Worm (Caenorhabditis elegans): Measurements from ENCODE around the gene F35G12.5.
A peak's percentile ranks its signal among the peaks of the same experiment; 100 is the strongest.

Gene F35G12.5

ce11 chrIII:4578385-4578903 is 5.5 kb upstream of the F35G12.5 start, which contains the start of the genes sel-5 and wdr-48:
Gene sel-5 (minus strand): TSS chrIII:4578437.
Gene wdr-48 (plus strand): TSS chrIII:4578853.
- no peak for TF ChIP-seq nhr-23 (tag; optimal IDR thresholded peaks at IDR 0.05)
- peak; percentile 58 for TF ChIP-seq C34F6.9 (tag; optimal IDR thresholded peaks at IDR 0.05)
- TF ChIP-seq alr-1 (tag; optimal IDR thresholded peaks at IDR 0.05): no peak
- TF ChIP-seq lsy-2 (tag; optimal IDR thresholded peaks at IDR 0.05): peak in 1 of 2 experiments; percentile 61
- TF ChIP-seq gmeb-1 (tag; optimal IDR thresholded peaks at IDR 0.05): peak; percentile 4
- TF ChIP-seq ceh-82 (tag; optimal IDR thresholded peaks at IDR 0.05): no peak
- TF ChIP-seq mbf-1 (tag; optimal IDR thresholded peaks at IDR 0.05): no peak
- no peak for TF ChIP-seq ceh-16 (tag; optimal IDR thresholded peaks at IDR 0.05)
- TF ChIP-seq F13H6.1 (tag; optimal IDR thresholded peaks at IDR 0.05): peak; percentile 42
- peak; percentile 23 for TF ChIP-seq lin-11 (tag; optimal IDR thresholded peaks at IDR 0.05)
- TF ChIP-seq crh-2 (tag; optimal IDR thresholded peaks at IDR 0.05): peak; percentile 26
- peak; percentile 70 for TF ChIP-seq unc-55 (GFP tag; optimal IDR thresholded peaks at IDR 0.05)
- no peak for TF ChIP-seq dmd-4 (tag; optimal IDR thresholded peaks at IDR 0.05)
- peak; percentile 10 for TF ChIP-seq sma-3 (GFP tag; optimal IDR thresholded peaks at IDR 0.05)
- TF ChIP-seq sma-9 (GFP tag; optimal IDR thresholded peaks at IDR 0.05): no peak
- TF ChIP-seq sma-9 (tag; optimal IDR thresholded peaks at IDR 0.05): no peak

ce11 chrIII:4581495-4581894 is 2.4 kb upstream of the F35G12.5 start, which contains the start of gene F35G12.12:
Gene F35G12.12 (plus strand): TSS chrIII:4581795.
- TF ChIP-seq nhr-21 (tag; optimal IDR thresholded peaks at IDR 0.05): no peak
- no peak for TF ChIP-seq ztf-1 (GFP tag; conservative IDR thresholded peaks at IDR 0.05)
- no peak for TF ChIP-seq unc-55 (GFP tag; optimal IDR thresholded peaks at IDR 0.05)
- no peak for TF ChIP-seq fos-1 (tag; optimal IDR thresholded peaks at IDR 0.05)
- TF ChIP-seq gmeb-1 (tag; optimal IDR thresholded peaks at IDR 0.05): no peak
- no peak for TF ChIP-seq sma-9 (GFP tag; optimal IDR thresholded peaks at IDR 0.05)
- no peak for TF ChIP-seq sma-9 (tag; optimal IDR thresholded peaks at IDR 0.05)
- no peak for TF ChIP-seq aly-2 (tag; optimal IDR thresholded peaks at IDR 0.05)
- TF ChIP-seq nhr-11 (tag; optimal IDR thresholded peaks at IDR 0.05): no peak
- TF ChIP-seq elt-3 (tag; optimal IDR thresholded peaks at IDR 0.05): no peak
- TF ChIP-seq lin-39 (tag; optimal IDR thresholded peaks at IDR 0.05): no peak

ce11 chrIII:4587177-4587576 is 3.3 kb downstream of the F35G12.5 start, which contains the start of the genes F35G12.7 and smc-4:
Gene F35G12.7 (minus strand): TSS chrIII:4587330.
Gene smc-4 (plus strand): TSS chrIII:4587501.
- TF ChIP-seq F13H6.1 (tag; optimal IDR thresholded peaks at IDR 0.05): peak; percentile 33
- TF ChIP-seq ceh-16 (tag; optimal IDR thresholded peaks at IDR 0.05): no peak
- peak; percentile 54 for TF ChIP-seq sma-9 (GFP tag; optimal IDR thresholded peaks at IDR 0.05)
- TF ChIP-seq sma-9 (tag; optimal IDR thresholded peaks at IDR 0.05): no peak
- peak; percentile 80 to 95 for TF ChIP-seq lsy-2 (tag; optimal IDR thresholded peaks at IDR 0.05)
- no peak for TF ChIP-seq nhr-25 (tag; optimal IDR thresholded peaks at IDR 0.05)
- TF ChIP-seq C34F6.9 (tag; optimal IDR thresholded peaks at IDR 0.05): peak; percentile 69
- no peak for TF ChIP-seq zag-1 (tag; optimal IDR thresholded peaks at IDR 0.05)
- TF ChIP-seq unc-55 (GFP tag; optimal IDR thresholded peaks at IDR 0.05): peak; percentile 72
- no peak for TF ChIP-seq ztf-1 (GFP tag; conservative IDR thresholded peaks at IDR 0.05)
- peak; percentile 81 for TF ChIP-seq gmeb-1 (tag; optimal IDR thresholded peaks at IDR 0.05)
- no peak for TF ChIP-seq ztf-11 (tag; optimal IDR thresholded peaks at IDR 0.05)
- TF ChIP-seq nhr-12 (tag; optimal IDR thresholded peaks at IDR 0.05): no peak
- TF ChIP-seq nhr-129 (tag; optimal IDR thresholded peaks at IDR 0.05): peak; percentile 69
- TF ChIP-seq nhr-21 (tag; optimal IDR thresholded peaks at IDR 0.05): peak; percentile 29
- no peak for TF ChIP-seq nhr-237 (tag; optimal IDR thresholded peaks at IDR 0.05)
- TF ChIP-seq sma-3 (GFP tag; optimal IDR thresholded peaks at IDR 0.05): peak; percentile 7
- TF ChIP-seq crh-2 (tag; optimal IDR thresholded peaks at IDR 0.05): peak; percentile 37
- peak; percentile 31 for TF ChIP-seq fos-1 (tag; optimal IDR thresholded peaks at IDR 0.05)
- no peak for TF ChIP-seq mdl-1 (tag; optimal IDR thresholded peaks at IDR 0.05)
- no peak for TF ChIP-seq skn-1 (tag; optimal IDR thresholded peaks at IDR 0.05)
- peak; percentile 38 for TF ChIP-seq lin-11 (tag; optimal IDR thresholded peaks at IDR 0.05)
- TF ChIP-seq dmd-4 (tag; optimal IDR thresholded peaks at IDR 0.05): no peak

- no peak for TF ChIP-seq ztf-11 (tag; optimal IDR thresholded peaks at IDR 0.05)
- TF ChIP-seq nhr-23 (tag; optimal IDR thresholded peaks at IDR 0.05): no peak
- no peak for TF ChIP-seq nhr-12 (tag; optimal IDR thresholded peaks at IDR 0.05)
- no peak for TF ChIP-seq zag-1 (tag; optimal IDR thresholded peaks at IDR 0.05)
- TF ChIP-seq sem-4 (tag; optimal IDR thresholded peaks at IDR 0.05): no peak
- TF ChIP-seq ceh-82 (tag; optimal IDR thresholded peaks at IDR 0.05): no peak
- no peak for TF ChIP-seq Y55F3AM.14 (GFP tag; optimal IDR thresholded peaks at IDR 0.05)
- no peak for TF ChIP-seq mbf-1 (tag; optimal IDR thresholded peaks at IDR 0.05)
- TF ChIP-seq lsy-2 (tag; optimal IDR thresholded peaks at IDR 0.05): no peak
- TF ChIP-seq lin-11 (tag; optimal IDR thresholded peaks at IDR 0.05): no peak
- TF ChIP-seq ztf-1 (GFP tag; conservative IDR thresholded peaks at IDR 0.05): no peak
- TF ChIP-seq nhr-237 (tag; optimal IDR thresholded peaks at IDR 0.05): no peak
- no peak for TF ChIP-seq elt-3 (tag; optimal IDR thresholded peaks at IDR 0.05)
- TF ChIP-seq lin-13 (GFP tag; optimal IDR thresholded peaks at IDR 0.05): no peak
- no peak for TF ChIP-seq nhr-129 (tag; optimal IDR thresholded peaks at IDR 0.05)
Measured at ce11 chrIII:4593098-4593697, 9.3 kb downstream of the F35G12.5 start, which contains the start of gene erh-2. Gene erh-2 (plus strand): TSS chrIII:4593231.

All from whole organism, L2 larva.